ENCODE assay signal across 1 fruit fly cellular context in genomic region chr3R:9428189-9428699, dm6.
TF ChIP-seq lines count a peak whose summit lies in the region.

No protein-coding gene starts in this region.

TF ChIP-seq in whole organism, embryonic, 481 proteins besides CTCF, POLR2A, EP300 and RAD21 (continued from another document):
- TF ChIP-seq CG42726 (GFP tag; IDR thresholded peaks at IDR 0.05; lab: Robert Waterston, UW; ENCODE audit: partially characterized antibody) (no peak), CG11504 (tag; optimal IDR thresholded peaks at IDR 0.05; lab: Kevin White, UChicago) (peak; percentile 27), onecut (GFP tag; IDR thresholded peaks at IDR 0.05; lab: Robert Waterston, UW) (peak; percentile 59; the same call in 1 of the 2 replicates), Nf-YB (GFP tag; optimal IDR thresholded peaks at IDR 0.05; lab: Kevin White, UChicago) (peak; percentile 22), ssp (GFP tag; IDR thresholded peaks at IDR 0.05; lab: Robert Waterston, UW) (no peak), CG6791 (GFP tag; IDR thresholded peaks at IDR 0.05; lab: Robert Waterston, UW; ENCODE audit: partially characterized antibody) (no peak), NfI (GFP tag; optimal IDR thresholded peaks at IDR 0.05; lab: Kevin White, UChicago) (no peak), CG10209 (GFP tag; optimal IDR thresholded peaks at IDR 0.05; lab: Kevin White, UChicago) (peak; percentile 14), H15 (GFP tag; IDR thresholded peaks at IDR 0.05; lab: Robert Waterston, UW) (no peak), Dfd (GFP tag; optimal IDR thresholded peaks at IDR 0.05; lab: Kevin White, UChicago) (no peak), ken (GFP tag; IDR thresholded peaks at IDR 0.05; lab: Robert Waterston, UW) (no peak), grau (tag; optimal IDR thresholded peaks at IDR 0.05; lab: Kevin White, UChicago) (no peak), CG4360 (GFP tag; IDR thresholded peaks at IDR 0.05; lab: Robert Waterston, UW) (peak; percentile 54), luna (GFP tag; optimal IDR thresholded peaks at IDR 0.05; lab: Kevin White, UChicago) (no peak), CG7786 (GFP tag; optimal IDR thresholded peaks at IDR 0.05; lab: Kevin White, UChicago) (no peak), Dll (GFP tag; IDR thresholded peaks at IDR 0.05; lab: Robert Waterston, UW; ENCODE audit: partially characterized antibody) (peak; percentile 51; the same call in 3 of the 4 replicates), kah (GFP tag; optimal IDR thresholded peaks at IDR 0.05; lab: Kevin White, UChicago) (peak; percentile 83), NC2β (GFP tag; optimal IDR thresholded peaks at IDR 0.05; lab: Kevin White, UChicago) (no peak), CG14860 (GFP tag; IDR thresholded peaks at IDR 0.05; lab: Robert Waterston, UW; ENCODE audit: partially characterized antibody) (no peak), wek (GFP tag; optimal IDR thresholded peaks at IDR 0.05; lab: Kevin White, UChicago) (peak; percentile 81)
